Worm (Caenorhabditis elegans) whole organism, L3 larva: ENCODE data around the gene F58B3.4.

Experiments used
- R02D3.7 ChIP-seq: fragments of 150-350 bp; optimal IDR thresholded peaks from 2 replicates; lab custom pipeline; 2014; ENCODE audit warnings: missing biosample characterization, missing genetic modification characterization
- ama-1 ChIP-seq: fragments of 150-350 bp; optimal IDR thresholded peaks from 2 replicates; lab custom pipeline; 2018
- ceh-28 ChIP-seq: fragments of 150-350 bp; optimal IDR thresholded peaks from 2 replicates; lab custom pipeline; 2014; ENCODE audit warnings: missing biosample characterization, missing genetic modification reagents, missing genetic modification characterization
- elt-1 ChIP-seq: fragments of 150-350 bp; optimal IDR thresholded peaks from 2 replicates; lab custom pipeline; 2014; ENCODE audit warnings: missing biosample characterization, missing genetic modification characterization
- elt-2 ChIP-seq: sonication (generic microtip); optimal IDR thresholded peaks from 2 replicates; lab custom pipeline; 2016; ENCODE audit warnings: missing genetic modification reagents, mild to moderate bottlenecking, missing genetic modification characterization, missing compliant biosample characterization
- mdl-1 ChIP-seq: fragments of 150-350 bp; optimal IDR thresholded peaks from 2 replicates; lab custom pipeline; 2014; ENCODE audit warnings: missing biosample characterization, missing genetic modification characterization
- nfya-1 ChIP-seq: sonication (generic microtip); optimal IDR thresholded peaks from 2 replicates; lab custom pipeline; 2017; ENCODE audit warnings: missing genetic modification characterization, mild to moderate bottlenecking, missing compliant biosample characterization, antibody characterized with exemption, moderate library complexity; ENCODE audit not compliant: insufficient read depth
- nhr-237 ChIP-seq: fragments of 150-350 bp; optimal IDR thresholded peaks from 2 replicates; lab custom pipeline; 2014; ENCODE audit warnings: missing biosample characterization, missing genetic modification characterization
- pha-4 ChIP-seq: fragments of 150-350 bp; optimal IDR thresholded peaks from 2 replicates; lab custom pipeline; 2014; ENCODE audit warnings: missing biosample characterization, missing genetic modification reagents, missing genetic modification characterization
- pqm-1 ChIP-seq: fragments of 150-350 bp; optimal IDR thresholded peaks from 2 replicates; lab custom pipeline; 2017; ENCODE audit warnings: missing biosample characterization, missing genetic modification characterization, inconsistent platforms
- snpc-4 ChIP-seq: fragments of 150-350 bp; optimal IDR thresholded peaks from 2 replicates; lab custom pipeline; 2014; ENCODE audit warnings: missing biosample characterization, missing genetic modification characterization
- unc-62 ChIP-seq: fragments of 150-350 bp; sonication (generic microtip); optimal IDR thresholded peaks from 4 replicates; lab custom pipeline; 2014; ENCODE audit warnings: missing biosample characterization, missing genetic modification reagents, missing genetic modification characterization
- ztf-11 ChIP-seq: fragments of 150-350 bp; optimal IDR thresholded peaks from 2 replicates; lab custom pipeline; 2014; ENCODE audit warnings: missing biosample characterization, missing genetic modification characterization
- ztf-4 ChIP-seq: fragments of 150-350 bp; optimal IDR thresholded peaks from 2 replicates; lab custom pipeline; 2014; ENCODE audit warnings: missing biosample characterization, missing genetic modification characterization

ce11 chrIV:11646908-11647307 is 15.3 kb upstream of the F58B3.4 start:
- no peak for TF ChIP-seq pha-4 (tag; lab: Kevin White, UChicago)
- no peak for TF ChIP-seq pqm-1 (tag; lab: Kevin White, UChicago)
- TF ChIP-seq ztf-4 (tag; lab: Kevin White, UChicago), result no peak
- no peak for TF ChIP-seq nfya-1 (tag; lab: Kevin White, UChicago)
- TF ChIP-seq ztf-11 (tag; lab: Kevin White, UChicago), result no peak
- no peak for TF ChIP-seq ama-1 (lab: Kevin White, UChicago)
- TF ChIP-seq R02D3.7 (tag; lab: Kevin White, UChicago), result no peak
- no peak for TF ChIP-seq elt-1 (tag; lab: Kevin White, UChicago)
- TF ChIP-seq unc-62 (GFP tag; lab: Kevin White, UChicago), result no peak
- no peak for TF ChIP-seq mdl-1 (tag; lab: Kevin White, UChicago)
- no peak for TF ChIP-seq ceh-28 (tag; lab: Kevin White, UChicago)
- TF ChIP-seq snpc-4 (tag; lab: Kevin White, UChicago), result no peak
- TF ChIP-seq elt-2 (tag; lab: Kevin White, UChicago), result no peak
- no peak for TF ChIP-seq nhr-237 (tag; lab: Kevin White, UChicago)
